Worm (Caenorhabditis elegans): ENCODE results near the gene egrh-1.

- TF ChIP-seq W03F9.2 (tag; optimal IDR thresholded peaks at IDR 0.05) (no peak), him-1 (tag; optimal IDR thresholded peaks at IDR 0.05) (no peak), dao-5 (tag; optimal IDR thresholded peaks at IDR 0.05) (no peak)
Measured at ce11 chrX:14831531-14831930, 14.2 kb upstream of the egrh-1 start, which contains the start of gene dpf-2.
